Fruit fly (Drosophila melanogaster) whole organism, wandering third instar larva: ENCODE data around the gene sstn.

Experiments used
- Abd-B ChIP-seq: fragments of >200 bp; optimal IDR thresholded peaks from 2 replicates; lab custom pipeline; 2017; ENCODE audit warnings: missing biosample characterization, missing genetic modification characterization
- Hnf4 ChIP-seq: fragments of 200-800 bp; sonication (Bioruptor generic); optimal IDR thresholded peaks from 2 replicates; lab custom pipeline; 2016; ENCODE audit warnings: missing biosample characterization, mild to moderate bottlenecking, missing genetic modification characterization
- Vsx2 ChIP-seq: fragments of 200-300, 225-300 bp; sonication (Bioruptor generic); optimal IDR thresholded peaks from 2 replicates; lab custom pipeline; 2018; ENCODE audit warnings: missing biosample characterization, missing genetic modification characterization; ENCODE audit not compliant: partially characterized antibody
- dmrt93B ChIP-seq: fragments of 200-800 bp; sonication (Bioruptor generic); optimal IDR thresholded peaks from 2 replicates; lab custom pipeline; 2018; ENCODE audit warnings: missing biosample characterization, mild to moderate bottlenecking, missing genetic modification characterization
- fru ChIP-seq: fragments of 200-800 bp; sonication (Bioruptor generic); optimal IDR thresholded peaks from 3 replicates; lab custom pipeline; 2016; ENCODE audit warnings: missing biosample characterization, mild to moderate bottlenecking, missing genetic modification characterization
- woc ChIP-seq: sonication (Bioruptor generic); optimal IDR thresholded peaks from 2 replicates; lab custom pipeline; 2016; ENCODE audit warnings: missing biosample characterization, mild to moderate bottlenecking, missing genetic modification characterization

DNA sequence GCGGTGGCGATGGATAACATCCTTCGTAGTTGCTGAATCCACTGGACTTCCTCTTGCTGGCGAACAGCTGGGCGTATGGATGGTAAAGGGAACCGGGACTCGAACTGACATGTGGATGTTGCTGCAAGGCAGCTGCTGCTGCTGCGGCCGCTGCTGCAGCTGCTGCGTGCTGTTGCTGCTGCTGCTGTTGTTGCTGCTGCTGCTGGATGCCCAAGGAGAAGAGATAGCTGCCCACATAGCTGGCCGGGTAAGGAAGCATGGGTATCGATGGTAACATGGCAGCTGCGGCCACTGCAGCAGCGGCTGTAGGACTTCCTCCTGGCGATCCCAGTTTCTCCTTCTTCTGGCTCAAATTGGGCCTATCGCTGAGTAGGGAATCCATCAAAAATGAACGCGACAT, 51.1 kb downstream of the sstn start:
- TF ChIP-seq fru = no peak
- TF ChIP-seq Vsx2 (GFP tag; lab: Kevin White, UChicago) = no peak
- TF ChIP-seq woc = no peak
- TF ChIP-seq dmrt93B (GFP tag; lab: Kevin White, UChicago) = no peak
- no peak for TF ChIP-seq Hnf4 (GFP tag; lab: Kevin White, UChicago)
- TF ChIP-seq Abd-B (GFP tag; lab: Kevin White, UChicago) = no peak
